Worm (Caenorhabditis elegans) whole organism, young adult: ENCODE results near the gene C23H4.8.

Experiments
- akir-1 ChIP-seq: fragments of 200-800 bp; sonication (Bioruptor generic); optimal IDR thresholded peaks from 2 replicates; lab custom pipeline; 2018; ENCODE audit warnings: mild to moderate bottlenecking, missing genetic modification characterization, moderate library complexity, missing compliant biosample characterization
- atf-7 ChIP-seq: sonication (generic microtip); optimal IDR thresholded peaks from 2 replicates; lab custom pipeline; 2017; ENCODE audit warnings: mild to moderate bottlenecking, missing genetic modification characterization, missing compliant biosample characterization
- tlf-1 ChIP-seq: fragments of 200-800 bp; sonication (Bioruptor generic); optimal IDR thresholded peaks from 2 replicates; lab custom pipeline; 2018; ENCODE audit warnings: mild to moderate bottlenecking, missing genetic modification characterization, missing compliant biosample characterization

DNA sequence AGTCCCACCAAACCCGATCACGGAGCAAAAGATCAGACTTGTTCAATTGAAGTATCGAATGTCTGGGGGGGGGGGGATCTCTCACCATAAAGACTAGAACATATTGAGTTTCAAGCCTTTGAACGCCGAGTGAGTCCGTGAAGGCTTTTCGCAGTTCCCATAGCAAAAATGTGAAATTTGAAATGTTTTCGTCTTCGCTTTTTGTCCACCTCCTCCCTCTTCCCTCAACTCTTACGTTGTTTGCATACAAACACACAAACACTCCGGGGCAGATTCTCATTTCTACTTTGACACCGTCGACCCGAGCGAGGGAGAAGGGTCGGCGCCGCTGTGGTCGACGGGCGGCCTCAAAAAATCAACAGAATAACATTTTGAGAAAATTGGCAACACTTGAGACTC lies 38.0 kb upstream of the C23H4.8 start:
- TF ChIP-seq tlf-1 (GFP tag; lab: Kevin White, UChicago) = no peak
- TF ChIP-seq akir-1 (GFP tag; lab: Kevin White, UChicago) = no peak
- no peak for TF ChIP-seq atf-7 (tag; lab: Kevin White, UChicago)
